Fruit fly (Drosophila melanogaster) whole organism, wandering third instar larva: ENCODE data around the gene spir.

Source experiments
- Abd-B ChIP-seq: fragments of >200 bp; optimal IDR thresholded peaks from 2 replicates; lab custom pipeline; 2017; ENCODE audit warnings: missing biosample characterization, missing genetic modification characterization
- CG32264 ChIP-seq: fragments of 200-800 bp; sonication (Bioruptor generic); optimal IDR thresholded peaks from 2 replicates; lab custom pipeline; 2016; ENCODE audit warnings: missing biosample characterization, missing genetic modification characterization
- CG9705 ChIP-seq: fragments of 200-800 bp; sonication (Bioruptor generic); optimal IDR thresholded peaks from 2 replicates; lab custom pipeline; 2018; ENCODE audit warnings: missing biosample characterization, mild to moderate bottlenecking, missing genetic modification characterization
- CrebA ChIP-seq: fragments of 200-800 bp; sonication (Bioruptor generic); optimal IDR thresholded peaks from 2 replicates; lab custom pipeline; 2016; ENCODE audit warnings: missing biosample characterization, mild to moderate bottlenecking, missing genetic modification characterization, borderline replicate concordance
- Dfd ChIP-seq: fragments of >200 bp; optimal IDR thresholded peaks from 2 replicates; lab custom pipeline; 2017; ENCODE audit warnings: missing biosample characterization, missing genetic modification characterization
- GATAd ChIP-seq: sonication (Bioruptor generic); optimal IDR thresholded peaks from 2 replicates; lab custom pipeline; 2016; ENCODE audit warnings: missing biosample characterization, missing genetic modification characterization
- HLH106 ChIP-seq: fragments of 200-800 bp; optimal IDR thresholded peaks from 3 replicates; lab custom pipeline; 2019; ENCODE audit warnings: missing biosample characterization, mild to moderate bottlenecking, missing genetic modification characterization, moderate library complexity
- Hr78 ChIP-seq: fragments of >200 bp; optimal IDR thresholded peaks from 2 replicates; lab custom pipeline; 2017; ENCODE audit warnings: missing biosample characterization, missing genetic modification characterization
- Hr83 ChIP-seq: fragments of 200-300 bp; sonication (Bioruptor generic); optimal IDR thresholded peaks from 2 replicates; lab custom pipeline; 2016; ENCODE audit warnings: missing biosample characterization, mild to moderate bottlenecking, missing genetic modification characterization, moderate library complexity; ENCODE audit not compliant: poor library complexity, severe bottlenecking
- Jra ChIP-seq: sonication (Bioruptor generic); optimal IDR thresholded peaks from 2 replicates; lab custom pipeline; 2016; ENCODE audit warnings: missing biosample characterization, missing genetic modification characterization
- Mio ChIP-seq: sonication (Bioruptor generic); optimal IDR thresholded peaks from 2 replicates; lab custom pipeline; 2016; ENCODE audit warnings: missing biosample characterization, missing genetic modification characterization
- Myc ChIP-seq: fragments of >200 bp; optimal IDR thresholded peaks from 2 replicates; lab custom pipeline; 2017
- N ChIP-seq: fragments of >200 bp; optimal IDR thresholded peaks from 2 replicates; lab custom pipeline; 2018; ENCODE audit warnings: missing biosample characterization, missing external identifiers, missing genetic modification characterization
- OdsH ChIP-seq: fragments of 200-800 bp; sonication (Bioruptor generic); optimal IDR thresholded peaks from 2 replicates; lab custom pipeline; 2016; ENCODE audit warnings: missing biosample characterization, mild to moderate bottlenecking, missing genetic modification characterization
- Rel ChIP-seq, 2 experiments: fragments of 200-800 bp; sonication (Bioruptor generic) in 1 of 2; optimal IDR thresholded peaks; 2 replicates in 1 of 2; 3 replicates in 1 of 2; lab custom pipeline; 2016 to 2019; ENCODE audit warnings: mild to moderate bottlenecking in 2 of 2, missing biosample characterization in 2 of 2, missing genetic modification characterization in 2 of 2, moderate library complexity in 1 of 2
- Sp1 ChIP-seq: fragments of 200-800 bp; sonication (Bioruptor generic); optimal IDR thresholded peaks from 3 replicates; lab custom pipeline; 2019; ENCODE audit warnings: missing biosample characterization, mild to moderate bottlenecking, missing genetic modification characterization, moderate library complexity
- Vsx2 ChIP-seq: fragments of 200-300, 225-300 bp; sonication (Bioruptor generic); optimal IDR thresholded peaks from 2 replicates; lab custom pipeline; 2018; ENCODE audit warnings: missing biosample characterization, missing genetic modification characterization; ENCODE audit not compliant: partially characterized antibody
- br ChIP-seq: fragments of 200-800 bp; sonication (Bioruptor generic); optimal IDR thresholded peaks from 2 replicates; lab custom pipeline; 2016; ENCODE audit warnings: missing biosample characterization, missing genetic modification characterization
- dmrt93B ChIP-seq: fragments of 200-800 bp; sonication (Bioruptor generic); optimal IDR thresholded peaks from 2 replicates; lab custom pipeline; 2018; ENCODE audit warnings: missing biosample characterization, mild to moderate bottlenecking, missing genetic modification characterization
- dsf ChIP-seq: sonication (Bioruptor generic); optimal IDR thresholded peaks from 2 replicates; lab custom pipeline; 2016; ENCODE audit warnings: missing biosample characterization, missing genetic modification characterization, borderline replicate concordance
- ey ChIP-seq: fragments of 200-800 bp; sonication (Bioruptor generic); optimal IDR thresholded peaks from 2 replicates; lab custom pipeline; 2016; ENCODE audit warnings: missing biosample characterization, missing genetic modification characterization
- foxo ChIP-seq, 2 experiments: fragments of 200-800 bp; sonication (Bioruptor generic); optimal IDR thresholded peaks; 2 replicates in 1 of 2; 3 replicates in 1 of 2; lab custom pipeline; 2016 to 2017; ENCODE audit warnings: missing biosample characterization in 2 of 2, missing genetic modification characterization in 2 of 2
- fru ChIP-seq: fragments of 200-800 bp; sonication (Bioruptor generic); optimal IDR thresholded peaks from 3 replicates; lab custom pipeline; 2016; ENCODE audit warnings: missing biosample characterization, mild to moderate bottlenecking, missing genetic modification characterization
- lola ChIP-seq: fragments of >200 bp; optimal IDR thresholded peaks from 2 replicates; lab custom pipeline; 2017; ENCODE audit warnings: missing biosample characterization, missing genetic modification characterization
- pan ChIP-seq: fragments of >200 bp; optimal IDR thresholded peaks from 2 replicates; lab custom pipeline; 2017
- psq ChIP-seq: fragments of 200-800 bp; sonication (Bioruptor generic); optimal IDR thresholded peaks from 3 replicates; lab custom pipeline; 2017; ENCODE audit warnings: missing biosample characterization, mild to moderate bottlenecking, missing genetic modification characterization, moderate library complexity
- rgr ChIP-seq: fragments of 200-800 bp; sonication (Bioruptor generic); optimal IDR thresholded peaks from 3 replicates; lab custom pipeline; 2016; ENCODE audit warnings: missing biosample characterization, mild to moderate bottlenecking, missing genetic modification characterization
- sage ChIP-seq: fragments of 200-800 bp; sonication (Bioruptor generic); optimal IDR thresholded peaks from 2 replicates; lab custom pipeline; 2016; ENCODE audit warnings: missing biosample characterization, mild to moderate bottlenecking, missing genetic modification characterization
- sv ChIP-seq: fragments of 200-800 bp; sonication (Bioruptor generic); optimal IDR thresholded peaks from 3 replicates; lab custom pipeline; 2016; ENCODE audit warnings: missing biosample characterization, missing genetic modification characterization
- tai ChIP-seq: sonication (Bioruptor generic); optimal IDR thresholded peaks from 2 replicates; lab custom pipeline; 2016; ENCODE audit warnings: missing biosample characterization, missing genetic modification characterization
- usp ChIP-seq: fragments of >200 bp; optimal IDR thresholded peaks from 2 replicates; lab custom pipeline; 2017; ENCODE audit warnings: missing biosample characterization, missing genetic modification characterization
- woc ChIP-seq: sonication (Bioruptor generic); optimal IDR thresholded peaks from 2 replicates; lab custom pipeline; 2016; ENCODE audit warnings: missing biosample characterization, mild to moderate bottlenecking, missing genetic modification characterization

Gene spir

DNA sequence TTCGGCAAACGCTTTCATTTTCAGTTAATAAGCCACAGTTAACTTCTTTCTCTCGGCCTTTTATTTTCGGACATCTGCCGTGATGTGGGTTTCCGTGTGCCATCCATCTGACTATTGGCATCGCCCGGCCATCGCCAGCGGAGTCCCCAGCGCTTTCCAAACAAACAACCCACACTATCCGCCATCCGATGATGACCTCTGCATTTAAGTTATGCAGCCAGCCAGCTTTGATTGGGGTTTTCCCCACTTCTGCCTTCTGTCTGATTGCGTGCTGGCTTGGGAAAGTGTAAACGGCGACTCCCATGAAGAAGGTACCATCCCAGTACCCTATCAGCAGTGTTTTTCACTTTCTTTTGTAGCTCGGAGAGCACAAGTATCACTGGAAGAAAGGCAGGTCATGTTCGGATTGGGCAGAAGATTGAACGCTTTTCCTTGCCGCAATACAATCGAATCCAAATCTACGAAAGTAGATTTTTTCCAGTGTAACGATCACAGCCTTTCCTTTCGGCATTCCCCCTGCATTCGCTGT lies 2.2 kb downstream of the spir start:
- TF ChIP-seq OdsH (GFP tag; lab: Kevin White, UChicago) (no peak), Hr78 (GFP tag; lab: Kevin White, UChicago) (no peak), foxo (GFP tag; optimal IDR thresholded peaks at IDR 0.05; lab: Kevin White, UChicago) (no peak), dsf (GFP tag; lab: Kevin White, UChicago) (no peak), pan (lab: Kevin White, UChicago) (no peak), Hr83 (GFP tag; lab: Kevin White, UChicago) (no peak), usp (no peak), Rel (GFP tag; optimal IDR thresholded peaks at IDR 0.05; lab: Kevin White, UChicago) (no peak), Rel (tag; optimal IDR thresholded peaks at IDR 0.05; lab: Kevin White, UChicago) (no peak), CG9705 (GFP tag; lab: Kevin White, UChicago) (no peak), fru (GFP tag; lab: Kevin White, UChicago) (no peak), ey (GFP tag; lab: Kevin White, UChicago) (no peak)

DNA sequence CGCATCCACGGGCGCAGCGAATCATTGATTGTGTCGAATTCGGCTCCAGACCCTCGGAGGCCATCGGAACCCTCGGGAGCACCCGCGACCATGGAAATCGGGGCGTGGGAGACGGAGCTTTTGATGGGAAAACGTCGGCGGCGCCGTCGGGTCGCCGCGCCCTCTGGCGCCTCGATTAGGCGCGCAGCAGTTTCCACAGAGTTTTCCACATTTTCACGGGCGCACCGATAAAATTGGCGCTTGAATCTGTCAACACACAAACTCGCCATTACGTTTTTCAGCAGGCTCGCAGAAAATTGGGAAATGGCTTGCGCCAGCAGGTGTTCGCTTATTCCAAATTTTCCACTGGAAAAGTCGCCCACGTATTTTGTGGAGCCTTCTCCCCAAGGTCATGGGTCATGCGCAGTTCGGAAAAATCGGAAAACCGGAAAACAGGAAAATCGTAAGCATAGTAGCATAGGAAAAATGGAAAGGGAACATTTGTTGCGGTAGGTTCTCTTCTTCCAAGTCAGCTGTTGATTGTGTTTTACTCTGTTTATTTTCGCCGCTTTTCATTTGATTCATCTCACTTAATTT lies 3.8 kb downstream of the spir start:
- TF ChIP-seq sv (GFP tag; lab: Kevin White, UChicago) (no peak), Myc (lab: Kevin White, UChicago) (no peak), OdsH (GFP tag; lab: Kevin White, UChicago) (no peak), GATAd (GFP tag; lab: Kevin White, UChicago) (no peak), CrebA (GFP tag; lab: Kevin White, UChicago) (no peak), sage (GFP tag; lab: Kevin White, UChicago) (no peak), ey (GFP tag; lab: Kevin White, UChicago) (no peak), foxo (GFP tag; optimal IDR thresholded peaks at IDR 0.05; lab: Kevin White, UChicago) (no peak), psq (no peak), Hr83 (GFP tag; lab: Kevin White, UChicago) (no peak), Rel (GFP tag; optimal IDR thresholded peaks at IDR 0.05; lab: Kevin White, UChicago) (no peak), Rel (tag; optimal IDR thresholded peaks at IDR 0.05; lab: Kevin White, UChicago) (no peak), usp (no peak), N (GFP tag; lab: Kevin White, UChicago) (no peak), br (GFP tag; lab: Kevin White, UChicago) (no peak), CG32264 (GFP tag; lab: Kevin White, UChicago) (no peak), dmrt93B (GFP tag; lab: Kevin White, UChicago) (no peak)

DNA sequence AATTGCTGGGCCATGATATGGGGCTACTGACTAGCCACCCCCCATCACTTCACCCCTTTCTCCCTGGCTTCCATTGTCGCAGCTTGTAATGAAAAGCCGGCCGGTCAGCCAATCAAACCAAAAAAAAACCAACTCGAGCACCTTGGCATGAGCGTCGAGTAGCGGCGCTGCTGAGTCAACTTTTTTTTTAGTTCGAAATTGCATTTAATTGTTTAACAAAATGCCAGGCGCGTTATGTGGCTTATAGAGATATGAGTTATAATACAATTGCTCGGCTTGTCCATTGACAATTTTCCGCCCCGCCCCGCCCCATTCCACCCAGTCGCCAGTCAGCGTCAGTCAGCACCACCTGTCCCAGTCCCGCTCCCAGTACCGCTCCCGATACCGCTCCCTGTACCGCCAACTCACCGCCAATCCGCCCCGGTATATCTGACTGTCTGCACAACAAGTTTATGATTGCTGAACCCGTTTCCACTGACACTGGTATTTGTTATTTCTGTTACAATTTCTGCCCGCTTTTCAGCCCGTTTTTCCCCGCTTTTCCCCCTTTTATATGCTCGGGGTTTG lies 10.3 kb downstream of the spir start:
- no peak for TF ChIP-seq Jra (GFP tag; lab: Kevin White, UChicago)
- TF ChIP-seq rgr (GFP tag; lab: Kevin White, UChicago), result no peak
- no peak for TF ChIP-seq CG9705 (GFP tag; lab: Kevin White, UChicago)
- TF ChIP-seq pan (lab: Kevin White, UChicago), result no peak
- TF ChIP-seq Vsx2, result no peak
- TF ChIP-seq usp, result no peak
- TF ChIP-seq HLH106, result no peak
- TF ChIP-seq sage (GFP tag; lab: Kevin White, UChicago), result no peak
- TF ChIP-seq ey (GFP tag; lab: Kevin White, UChicago), result no peak
- no peak for TF ChIP-seq psq
- no peak for TF ChIP-seq lola (GFP tag; lab: Kevin White, UChicago)
- no peak for TF ChIP-seq Abd-B
- no peak for TF ChIP-seq Hr83 (GFP tag; lab: Kevin White, UChicago)
- no peak for TF ChIP-seq woc
- TF ChIP-seq Myc (lab: Kevin White, UChicago), result no peak
- TF ChIP-seq Sp1 (GFP tag; lab: Kevin White, UChicago), result no peak
- TF ChIP-seq tai, result no peak
- TF ChIP-seq CG32264 (GFP tag; lab: Kevin White, UChicago), result no peak
- no peak for TF ChIP-seq foxo (GFP tag; optimal IDR thresholded peaks at IDR 0.05; lab: Kevin White, UChicago)
- no peak for TF ChIP-seq dsf (GFP tag; lab: Kevin White, UChicago)
- TF ChIP-seq, all 38 proteins: peak for 0

DNA sequence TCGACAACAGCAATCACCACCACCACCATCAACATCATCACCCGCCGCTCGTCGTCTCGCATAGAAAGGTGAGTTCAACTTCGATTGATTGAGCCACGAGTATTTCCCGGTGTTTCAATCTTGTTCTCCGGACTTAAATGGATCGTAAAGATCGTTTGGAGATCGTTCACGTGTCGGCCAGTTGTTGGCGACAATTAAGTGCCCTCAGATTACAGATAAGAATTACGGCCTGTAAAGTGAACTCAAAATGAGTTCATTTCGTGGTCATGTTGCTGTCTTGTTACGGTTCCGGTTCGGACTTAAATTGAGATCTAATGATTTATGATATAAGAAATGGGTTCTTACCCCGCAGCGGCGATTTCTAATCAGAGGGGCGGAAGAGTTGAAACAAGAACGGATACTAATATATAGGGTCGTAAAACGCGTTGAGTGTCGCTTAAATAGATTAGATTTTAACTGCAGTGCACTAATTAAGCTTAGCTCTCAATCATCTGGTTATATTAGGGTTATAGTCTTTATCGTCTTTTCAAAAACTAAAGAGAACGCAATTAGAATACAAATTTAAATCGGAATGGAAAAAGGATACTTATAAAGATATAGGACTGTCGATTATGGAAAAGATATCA lies 11.1 kb downstream of the spir start:
- TF ChIP-seq Dfd (GFP tag; lab: Kevin White, UChicago) (no peak), Sp1 (GFP tag; lab: Kevin White, UChicago) (no peak), Mio (GFP tag; lab: Kevin White, UChicago) (no peak), ey (GFP tag; lab: Kevin White, UChicago) (no peak)
